Fruit fly (Drosophila melanogaster): Measurements from ENCODE around the gene CG1910.

The CG1910 gene

DNA sequence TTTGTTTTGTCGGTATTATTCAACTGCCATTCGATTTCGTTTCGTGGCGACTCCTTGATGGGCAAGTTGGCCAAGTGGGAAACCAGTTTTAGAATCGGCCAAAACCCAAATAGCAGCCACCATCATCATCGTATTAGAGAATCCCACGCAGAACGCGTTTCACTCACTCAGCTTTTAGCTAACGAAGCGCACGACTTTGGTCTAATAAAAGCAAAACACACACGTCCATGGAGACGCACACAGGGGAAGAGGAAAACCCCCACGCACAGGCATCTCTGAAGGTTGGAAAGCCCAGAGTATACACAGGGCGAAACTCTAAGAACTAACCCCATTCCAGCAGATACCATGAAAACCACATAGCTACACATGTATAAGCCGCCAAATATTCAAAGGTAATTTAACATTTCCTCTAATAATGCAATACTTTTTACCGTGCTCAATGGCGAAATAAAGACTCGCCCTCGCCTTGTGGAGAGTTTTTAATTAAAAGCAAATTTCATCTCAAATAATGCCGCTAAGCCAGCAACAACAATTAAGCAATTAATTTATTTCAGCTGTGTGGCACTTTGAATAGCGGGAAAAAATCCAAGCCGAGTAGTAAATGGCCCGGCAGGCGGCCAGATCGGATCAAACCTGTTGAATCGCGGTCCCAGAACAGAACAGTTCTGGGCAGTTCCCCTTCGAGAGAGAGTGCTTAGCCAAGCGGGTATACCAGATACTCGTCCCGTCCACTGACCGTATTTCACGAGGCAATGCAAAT lies 36.0 kb upstream of the CG1910 start:
- TF ChIP-seq Myc (optimal IDR thresholded peaks at IDR 0.05) (no peak), insv (optimal IDR thresholded peaks at IDR 0.05) (no peak), psq (optimal IDR thresholded peaks at IDR 0.05) (no peak), Sin3A (optimal IDR thresholded peaks at IDR 0.05) (no peak), ttk (optimal IDR thresholded peaks at IDR 0.05) (no peak), h (optimal IDR thresholded peaks at IDR 0.05) (no peak)

DNA sequence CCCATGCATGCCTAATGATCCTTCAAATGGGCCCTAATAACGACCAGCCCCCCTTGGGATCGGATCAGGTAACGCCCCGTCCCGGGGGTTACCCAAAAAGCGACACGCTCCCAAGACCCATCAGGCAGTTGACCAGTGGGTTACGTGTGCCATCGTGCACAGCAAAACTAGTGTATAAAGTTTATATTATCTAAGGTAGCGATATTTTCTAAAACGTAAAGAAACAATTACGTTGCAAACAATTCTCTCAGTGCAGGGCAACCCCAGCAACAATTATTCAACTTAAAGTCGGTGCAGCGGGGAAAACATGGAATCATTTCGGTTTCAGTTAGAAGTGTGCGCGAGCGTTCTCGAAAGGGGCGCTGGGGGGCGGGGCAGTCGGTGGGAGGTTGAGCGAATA lies 34.9 kb upstream of the CG1910 start:
- TF ChIP-seq h (optimal IDR thresholded peaks at IDR 0.05), result no peak

dm6 chr3R:31713306-31714123 lies 33.9 kb upstream of the CG1910 start, which contains the start of gene ttk:
ttk (plus strand) TSS chr3R:31713867.
- no peak for TF ChIP-seq Sin3A (optimal IDR thresholded peaks at IDR 0.05)
- peak; percentile 97 for TF ChIP-seq insv (optimal IDR thresholded peaks at IDR 0.05)
- TF ChIP-seq psq (optimal IDR thresholded peaks at IDR 0.05), result no peak

DNA sequence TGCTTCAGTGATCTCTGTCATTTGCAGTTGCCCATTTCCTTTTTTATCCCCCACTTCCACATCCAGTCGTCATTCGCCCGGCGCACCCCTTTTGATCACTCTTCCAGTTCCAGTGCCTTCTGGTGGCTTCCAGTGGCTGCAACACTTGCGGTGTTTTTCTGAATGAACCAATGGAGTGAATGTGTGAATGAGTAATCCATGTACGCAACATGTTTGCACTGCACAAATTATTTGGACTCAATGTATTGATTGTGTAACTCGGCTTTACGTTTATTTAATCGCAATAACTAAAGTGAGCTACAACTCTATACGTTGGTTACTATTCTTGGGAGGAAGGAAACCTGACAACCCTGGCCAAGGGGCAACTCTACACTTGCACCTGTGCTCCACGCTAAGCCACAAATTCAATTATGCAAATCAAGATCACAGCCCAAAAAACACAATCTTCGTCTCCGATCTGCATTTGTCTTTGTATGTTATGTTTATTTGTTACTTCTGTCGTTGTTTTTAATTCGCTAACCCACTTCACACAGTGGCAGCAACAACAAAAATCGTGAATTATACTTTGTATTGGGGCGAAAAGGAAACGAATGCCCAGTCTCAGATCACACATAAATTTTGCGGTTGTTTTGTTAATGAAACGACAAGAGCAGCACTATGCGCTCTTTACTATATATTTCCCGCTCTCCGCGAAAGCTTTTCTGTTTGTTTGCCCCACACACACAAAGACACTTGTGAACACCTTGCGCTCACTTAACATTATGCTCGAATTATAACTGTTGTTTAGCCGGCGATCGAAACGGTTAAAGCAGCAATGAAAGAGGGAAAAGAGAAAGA lies 32.3 kb upstream of the CG1910 start:
- TF ChIP-seq psq (optimal IDR thresholded peaks at IDR 0.05) (no peak), h (optimal IDR thresholded peaks at IDR 0.05) (no peak), insv (optimal IDR thresholded peaks at IDR 0.05) (no peak), Sin3A (optimal IDR thresholded peaks at IDR 0.05) (no peak), ttk (optimal IDR thresholded peaks at IDR 0.05) (no peak), Myc (optimal IDR thresholded peaks at IDR 0.05) (no peak)

dm6 chr3R:31715713-31716024 lies 31.8 kb upstream of the CG1910 start:
- no peak for TF ChIP-seq Sin3A (optimal IDR thresholded peaks at IDR 0.05)
- no peak for TF ChIP-seq psq (optimal IDR thresholded peaks at IDR 0.05)
- no peak for TF ChIP-seq h (optimal IDR thresholded peaks at IDR 0.05)
- no peak for TF ChIP-seq Myc (optimal IDR thresholded peaks at IDR 0.05)
- TF ChIP-seq insv (optimal IDR thresholded peaks at IDR 0.05), result no peak
- TF ChIP-seq ttk (optimal IDR thresholded peaks at IDR 0.05), result no peak

dm6 chr3R:31716265-31716664 lies 31.2 kb upstream of the CG1910 start:
- no peak for TF ChIP-seq ttk (optimal IDR thresholded peaks at IDR 0.05)
- no peak for TF ChIP-seq psq (optimal IDR thresholded peaks at IDR 0.05)
- TF ChIP-seq insv (optimal IDR thresholded peaks at IDR 0.05), result no peak
- no peak for TF ChIP-seq Myc (optimal IDR thresholded peaks at IDR 0.05)
- no peak for TF ChIP-seq h (optimal IDR thresholded peaks at IDR 0.05)
- TF ChIP-seq Sin3A (optimal IDR thresholded peaks at IDR 0.05), result no peak

DNA sequence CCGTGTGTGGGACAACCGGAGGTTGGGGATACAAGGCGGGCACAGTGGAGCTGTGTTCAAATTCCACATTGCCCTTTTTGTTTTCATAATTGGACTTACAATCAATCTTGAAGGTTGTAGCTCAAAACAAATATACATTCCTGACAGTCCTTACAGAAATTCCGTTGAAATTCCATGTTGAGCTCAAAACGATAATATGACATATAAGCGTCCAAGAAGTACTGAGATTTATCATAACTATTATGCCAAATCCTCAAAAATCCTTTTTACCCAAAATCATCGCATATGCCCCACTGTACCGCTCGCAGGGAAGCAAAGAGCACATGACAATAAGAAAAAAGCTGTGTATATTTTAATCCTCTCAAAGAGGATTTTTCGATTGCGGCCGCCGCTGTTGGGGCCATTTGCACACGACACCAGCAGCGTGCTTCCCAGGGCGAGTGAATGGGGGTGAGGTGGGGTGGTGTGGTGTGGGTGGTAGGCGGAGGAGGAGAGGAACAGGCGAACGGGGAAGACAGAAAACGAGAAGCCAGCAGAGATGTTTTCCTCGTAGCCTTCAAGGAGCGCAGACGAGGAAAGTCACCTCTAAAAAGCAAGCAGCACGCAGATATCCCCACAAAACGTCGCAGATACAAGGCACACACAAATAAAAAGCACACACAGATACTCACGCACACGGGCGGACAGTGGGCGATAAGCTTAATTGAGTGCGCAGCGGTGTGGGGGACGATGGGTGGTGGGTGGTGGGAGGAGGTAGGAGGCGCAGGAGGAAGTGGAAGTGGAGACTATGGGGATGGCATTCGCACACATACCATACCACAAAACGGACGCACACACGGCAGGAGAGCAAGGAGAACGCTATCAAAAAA lies 29.9 kb upstream of the CG1910 start:
- TF ChIP-seq insv (optimal IDR thresholded peaks at IDR 0.05) (no peak), Sin3A (optimal IDR thresholded peaks at IDR 0.05) (no peak), psq (optimal IDR thresholded peaks at IDR 0.05) (no peak), ttk (optimal IDR thresholded peaks at IDR 0.05) (no peak), Myc (optimal IDR thresholded peaks at IDR 0.05) (no peak), h (optimal IDR thresholded peaks at IDR 0.05) (no peak)

- no peak for TF ChIP-seq ttk (optimal IDR thresholded peaks at IDR 0.05)
- TF ChIP-seq Sin3A (optimal IDR thresholded peaks at IDR 0.05), result no peak
Observed at dm6 chr3R:31718168-31718565, 29.3 kb upstream of the CG1910 start.

dm6 chr3R:31718967-31719366 lies 28.5 kb upstream of the CG1910 start:
- TF ChIP-seq insv (optimal IDR thresholded peaks at IDR 0.05) (no peak), Myc (optimal IDR thresholded peaks at IDR 0.05) (no peak), psq (optimal IDR thresholded peaks at IDR 0.05) (no peak), Sin3A (optimal IDR thresholded peaks at IDR 0.05) (no peak), ttk (optimal IDR thresholded peaks at IDR 0.05) (no peak), h (optimal IDR thresholded peaks at IDR 0.05) (no peak)

dm6 chr3R:31719497-31719896 lies 27.9 kb upstream of the CG1910 start:
- no peak for TF ChIP-seq insv (optimal IDR thresholded peaks at IDR 0.05)
- TF ChIP-seq psq (optimal IDR thresholded peaks at IDR 0.05), result no peak
- TF ChIP-seq Myc (optimal IDR thresholded peaks at IDR 0.05), result no peak
- TF ChIP-seq h (optimal IDR thresholded peaks at IDR 0.05), result no peak
- no peak for TF ChIP-seq Sin3A (optimal IDR thresholded peaks at IDR 0.05)
- no peak for TF ChIP-seq ttk (optimal IDR thresholded peaks at IDR 0.05)

DNA sequence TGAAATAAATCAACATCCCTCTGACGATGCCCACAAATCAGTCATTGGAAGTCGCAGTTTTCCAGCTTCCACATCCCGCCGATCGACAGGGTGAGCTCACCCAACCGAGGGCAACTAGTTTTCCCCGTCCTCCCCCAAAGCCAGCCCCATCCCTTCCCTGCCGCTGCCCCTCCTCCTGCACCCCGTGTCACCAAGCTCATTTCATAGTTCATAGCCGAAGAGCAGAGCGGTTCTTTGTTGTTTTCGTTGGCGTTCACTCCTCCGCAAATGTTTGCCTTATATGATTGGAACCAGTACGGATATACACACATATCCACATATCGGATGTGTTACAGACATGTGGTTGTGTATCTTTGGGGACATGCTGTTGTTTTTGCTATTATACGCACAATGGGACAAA lies 27.3 kb upstream of the CG1910 start:
- TF ChIP-seq Myc (optimal IDR thresholded peaks at IDR 0.05), result no peak
- TF ChIP-seq h (optimal IDR thresholded peaks at IDR 0.05), result no peak
- no peak for TF ChIP-seq psq (optimal IDR thresholded peaks at IDR 0.05)
- TF ChIP-seq Sin3A (optimal IDR thresholded peaks at IDR 0.05), result no peak
- TF ChIP-seq ttk (optimal IDR thresholded peaks at IDR 0.05), result no peak
- no peak for TF ChIP-seq insv (optimal IDR thresholded peaks at IDR 0.05)

All from Kc167 (cell line).